Fruit fly (Drosophila melanogaster) whole organism, embryonic: ENCODE measurements around the gene CG14036.
A peak's percentile ranks its signal among the peaks of the same experiment; 100 is the strongest.

ENCODE experiments used
- CG1024 ChIP-seq: fragments of 200-800 bp; sonication (Bioruptor generic); IDR thresholded peaks from 2 replicates; pipeline ENCODE4 v1.3.6; 2022; ENCODE audit warnings: missing biosample characterization, missing genetic modification characterization
- CG10431 ChIP-seq: fragments of 200-800 bp; sonication (Bioruptor generic); optimal IDR thresholded peaks from 3 replicates; lab custom pipeline; 2018; ENCODE audit warnings: missing biosample characterization, mild to moderate bottlenecking, missing genetic modification characterization
- CG12104 ChIP-seq: fragments of 200-800 bp; sonication (Bioruptor generic); optimal IDR thresholded peaks from 3 replicates; lab custom pipeline; 2016; ENCODE audit warnings: missing biosample characterization, missing genetic modification characterization
- CG15011 ChIP-seq: fragments of 200-800 bp; sonication (Bioruptor generic); optimal IDR thresholded peaks from 3 replicates; lab custom pipeline; 2018; ENCODE audit warnings: missing biosample characterization, mild to moderate bottlenecking, missing genetic modification characterization
- CG1603 ChIP-seq: fragments of 200-800 bp; sonication (Bioruptor generic); optimal IDR thresholded peaks from 2 replicates; lab custom pipeline; 2019; ENCODE audit warnings: missing biosample characterization, mild to moderate bottlenecking, missing genetic modification characterization, moderate library complexity
- CG17359 ChIP-seq: fragments of 200-800 bp; sonication (Bioruptor generic); optimal IDR thresholded peaks from 3 replicates; lab custom pipeline; 2018; ENCODE audit warnings: missing biosample characterization, mild to moderate bottlenecking, missing genetic modification characterization, moderate library complexity
- CG17912 ChIP-seq: fragments of 200-800 bp; sonication (Bioruptor generic); optimal IDR thresholded peaks from 2 replicates; lab custom pipeline; 2018; ENCODE audit warnings: missing biosample characterization, mild to moderate bottlenecking, missing genetic modification characterization
- CG18599 ChIP-seq: fragments of 200-800 bp; sonication (Bioruptor generic); optimal IDR thresholded peaks from 3 replicates; lab custom pipeline; 2017; ENCODE audit warnings: missing biosample characterization, missing genetic modification characterization, mild to moderate bottlenecking, moderate library complexity, missing genetic modification reagents
- CG30431 ChIP-seq: fragments of 200-800 bp; sonication (Bioruptor generic); optimal IDR thresholded peaks from 2 replicates; lab custom pipeline; 2017; ENCODE audit warnings: missing biosample characterization, missing genetic modification characterization
- CG34422 ChIP-seq: fragments of 200-800 bp; sonication (Bioruptor generic); IDR thresholded peaks from 3 replicates; pipeline ENCODE4 v1.3.6; 2022; ENCODE audit warnings: missing biosample characterization, missing genetic modification characterization
- CG4282 ChIP-seq: fragments of 200-800 bp; sonication (Bioruptor generic); optimal IDR thresholded peaks from 2 replicates; lab custom pipeline; 2016; ENCODE audit warnings: missing biosample characterization, missing genetic modification characterization
- CG4360 ChIP-seq: fragments of 200-800 bp; sonication (Bioruptor generic); IDR thresholded peaks from 2 replicates; pipeline ENCODE4 v1.3.6; 2022; ENCODE audit warnings: missing biosample characterization, missing genetic modification characterization
- CG4404 ChIP-seq: fragments of 200-800 bp; sonication (Bioruptor generic); IDR thresholded peaks from 2 replicates; pipeline ENCODE4 v1.3.6; 2022; ENCODE audit warnings: missing biosample characterization, missing genetic modification characterization
- CG4424 ChIP-seq: fragments of 200-800 bp; sonication (Bioruptor generic); optimal IDR thresholded peaks from 3 replicates; lab custom pipeline; 2016; ENCODE audit warnings: missing biosample characterization, missing genetic modification characterization
- CG4730 ChIP-seq: fragments of 200-800 bp; sonication (Bioruptor generic); IDR thresholded peaks from 2 replicates; pipeline ENCODE4 v1.3.6; 2022; ENCODE audit warnings: missing biosample characterization, missing genetic modification characterization
- CG7839 ChIP-seq: fragments of 200-800 bp; sonication (Bioruptor generic); optimal IDR thresholded peaks from 3 replicates; lab custom pipeline; 2018; ENCODE audit warnings: missing biosample characterization, mild to moderate bottlenecking, missing genetic modification characterization, moderate library complexity
- CG8089 ChIP-seq: fragments of 200-800 bp; sonication (Bioruptor generic); optimal IDR thresholded peaks from 3 replicates; lab custom pipeline; 2016; ENCODE audit warnings: missing biosample characterization, missing genetic modification characterization
- CG9437 ChIP-seq: fragments of 200-800 bp; sonication (Bioruptor generic); optimal IDR thresholded peaks from 2 replicates; lab custom pipeline; 2018; ENCODE audit warnings: missing biosample characterization, mild to moderate bottlenecking, missing genetic modification characterization
- CoRest ChIP-seq: fragments of 200-800 bp; sonication (Bioruptor generic); optimal IDR thresholded peaks from 3 replicates; lab custom pipeline; 2018; ENCODE audit warnings: missing biosample characterization, mild to moderate bottlenecking, missing genetic modification characterization, moderate library complexity
- Eip74EF ChIP-seq, 2 experiments: fragments of 200-800 bp in 1 of 2; fragments of >200 bp in 1 of 2; sonication (Bioruptor generic) in 1 of 2; optimal IDR thresholded peaks; 2 replicates each; lab custom pipeline; 2017 to 2019; ENCODE audit warnings: missing biosample characterization in 2 of 2, missing genetic modification characterization in 2 of 2, mild to moderate bottlenecking in 1 of 2, moderate library complexity in 1 of 2
- Ets97D ChIP-seq: fragments of 200-800 bp; sonication (Bioruptor generic); optimal IDR thresholded peaks from 3 replicates; lab custom pipeline; 2016; ENCODE audit warnings: missing biosample characterization, missing genetic modification characterization
- Fer1 ChIP-seq: fragments of 200-800 bp; sonication (Bioruptor generic); optimal IDR thresholded peaks from 2 replicates; lab custom pipeline; 2017; ENCODE audit warnings: missing biosample characterization, mild to moderate bottlenecking, missing genetic modification characterization
- GATAe ChIP-seq: fragments of 200-800 bp; sonication (Bioruptor generic); conservative IDR thresholded peaks from 2 replicates; pipeline ENCODE4 v1.3.6; 2022; ENCODE audit warnings: missing biosample characterization, missing genetic modification characterization
- Gsc ChIP-seq: fragments of 200-800 bp; sonication (Bioruptor generic); IDR thresholded peaks from 2 replicates; pipeline ENCODE4 v1.3.6; 2022; ENCODE audit warnings: missing biosample characterization, missing genetic modification characterization
- H2.0 ChIP-seq: fragments of 200-800 bp; sonication (Bioruptor generic); IDR thresholded peaks from 2 replicates; pipeline ENCODE4 v1.3.6; 2022; ENCODE audit warnings: missing biosample characterization, missing genetic modification characterization
- Hsf ChIP-seq: fragments of 200-800 bp; sonication (Bioruptor generic); optimal IDR thresholded peaks from 3 replicates; lab custom pipeline; 2016; ENCODE audit warnings: missing biosample characterization, missing genetic modification characterization
- Nf-YB ChIP-seq: fragments of 200-800 bp; sonication (Bioruptor generic); optimal IDR thresholded peaks from 3 replicates; lab custom pipeline; 2019; ENCODE audit warnings: missing biosample characterization, mild to moderate bottlenecking, missing genetic modification characterization, moderate library complexity
- Six4 ChIP-seq: fragments of 200-800 bp; sonication (Bioruptor generic); optimal IDR thresholded peaks from 2 replicates; lab custom pipeline; 2016; ENCODE audit warnings: missing biosample characterization, missing genetic modification characterization
- Ssrp ChIP-seq: fragments of 200-800 bp; sonication (Bioruptor generic); optimal IDR thresholded peaks from 2 replicates; lab custom pipeline; 2018; ENCODE audit warnings: missing biosample characterization, mild to moderate bottlenecking, missing genetic modification characterization, moderate library complexity
- Xrp1 ChIP-seq: fragments of 200-800 bp; sonication (Bioruptor generic); IDR thresholded peaks from 2 replicates; pipeline ENCODE4 v1.3.6; 2022; ENCODE audit warnings: missing biosample characterization, missing genetic modification characterization
- amos ChIP-seq: fragments of 200-800 bp; sonication (Bioruptor generic); IDR thresholded peaks from 2 replicates; pipeline ENCODE4 v1.3.6; 2022; ENCODE audit warnings: missing biosample characterization, missing genetic modification characterization; ENCODE audit not compliant: partially characterized antibody
- croc ChIP-seq: fragments of 200-800 bp; sonication (Bioruptor generic); conservative IDR thresholded peaks from 3 replicates; pipeline ENCODE4 v1.3.6; 2022; ENCODE audit warnings: missing biosample characterization, missing genetic modification characterization
- dimm ChIP-seq: fragments of 200-800 bp; sonication (Bioruptor generic); IDR thresholded peaks from 2 replicates; pipeline ENCODE4 v1.3.6; 2022; ENCODE audit warnings: missing biosample characterization, missing genetic modification characterization
- eyg ChIP-seq: fragments of 200-800 bp; sonication (Bioruptor generic); optimal IDR thresholded peaks from 3 replicates; lab custom pipeline; 2016; ENCODE audit warnings: missing biosample characterization, missing genetic modification characterization
- ftz-f1 ChIP-seq: fragments of 200-800 bp; sonication (Bioruptor generic); optimal IDR thresholded peaks from 2 replicates; lab custom pipeline; 2016; ENCODE audit warnings: missing biosample characterization, missing genetic modification characterization
- gce ChIP-seq: fragments of 200-800 bp; sonication (Bioruptor generic); IDR thresholded peaks from 3 replicates; pipeline ENCODE4 v1.3.6; 2022; ENCODE audit warnings: missing biosample characterization, missing genetic modification characterization
- gsb ChIP-seq: fragments of 200-800 bp; sonication (Bioruptor generic); IDR thresholded peaks from 2 replicates; pipeline ENCODE4 v1.3.6; 2022; ENCODE audit warnings: missing biosample characterization, missing genetic modification characterization
- h ChIP-seq: fragments of >200 bp; optimal IDR thresholded peaks from 2 replicates; lab custom pipeline; 2017
- insv ChIP-seq, 2 experiments: fragments of 200-800 bp; sonication (Bioruptor generic); optimal IDR thresholded peaks; 3 replicates each; lab custom pipeline; 2016 to 2018; ENCODE audit warnings: missing biosample characterization in 2 of 2, missing genetic modification characterization in 2 of 2
- klu ChIP-seq: fragments of 200-800 bp; sonication (Bioruptor generic); IDR thresholded peaks from 2 replicates; pipeline ENCODE4 v1.3.6; 2022; ENCODE audit warnings: missing biosample characterization, missing genetic modification characterization
- maf-S ChIP-seq: fragments of 200-800 bp; sonication (Bioruptor generic); optimal IDR thresholded peaks from 2 replicates; lab custom pipeline; 2016; ENCODE audit warnings: missing biosample characterization, missing genetic modification characterization
- nmo ChIP-seq: fragments of 200-800 bp; sonication (Bioruptor generic); optimal IDR thresholded peaks from 2 replicates; lab custom pipeline; 2018; ENCODE audit warnings: missing biosample characterization, mild to moderate bottlenecking, missing genetic modification characterization, moderate library complexity
- p53 ChIP-seq: fragments of 200-800 bp; sonication (Bioruptor generic); optimal IDR thresholded peaks from 2 replicates; lab custom pipeline; 2016; ENCODE audit warnings: missing biosample characterization, missing genetic modification characterization
- pan ChIP-seq, 4 experiments: fragments of >200 bp in 3 of 4; fragments of 200-800 bp in 1 of 4; sonication (Bioruptor generic) in 1 of 4; optimal IDR thresholded peaks in 3 of 4; IDR thresholded peaks in 1 of 4; 2 replicates each; pipeline versions ENCODE4 v1.3.6 to Lab custom; 2017 to 2022; ENCODE audit warnings: missing biosample characterization in 2 of 4, missing genetic modification characterization in 2 of 4, mixed read lengths in 1 of 4
- pita ChIP-seq: fragments of 200-800 bp; sonication (Bioruptor generic); optimal IDR thresholded peaks from 2 replicates; lab custom pipeline; 2017; ENCODE audit warnings: missing biosample characterization, mild to moderate bottlenecking, missing genetic modification characterization
- sens ChIP-seq: fragments of 200-800 bp; sonication (Bioruptor generic); peaks from one replicate; lab custom pipeline; 2016; ENCODE audit warnings: missing biosample characterization, missing genetic modification characterization
- sob ChIP-seq: fragments of 200-800 bp; sonication (Bioruptor generic); IDR thresholded peaks from 2 replicates; pipeline ENCODE4 v1.3.6; 2022; ENCODE audit warnings: missing biosample characterization, missing genetic modification characterization
- toy ChIP-seq: fragments of 200-800 bp; sonication (Bioruptor generic); IDR thresholded peaks from 2 replicates; pipeline ENCODE4 v1.3.6; 2022; ENCODE audit warnings: missing biosample characterization, missing genetic modification characterization
- wdn ChIP-seq: fragments of 200-800 bp; sonication (Bioruptor generic); IDR thresholded peaks from 2 replicates; pipeline ENCODE4 v1.3.6; 2022; ENCODE audit warnings: missing biosample characterization, missing genetic modification characterization
- zfh2 ChIP-seq: fragments of 200-800 bp; sonication (Bioruptor generic); optimal IDR thresholded peaks from 2 replicates; lab custom pipeline; 2016; ENCODE audit warnings: missing biosample characterization, missing genetic modification characterization

The CG14036 gene

dm6 chr2L:5004677-5005463 is 49.9 kb downstream of the CG14036 start (continued):
- TF ChIP-seq wdn (peak; percentile 95), klu (GFP tag; lab: Robert Waterston, UW) (peak; percentile 92), eyg (peak; percentile 93), CoRest (peak; percentile 94), toy (GFP tag; lab: Robert Waterston, UW) (peak; percentile 82), Eip74EF (GFP tag; optimal IDR thresholded peaks at IDR 0.05; lab: Kevin White, UChicago) (peak in 1 of 2 experiments; percentile 88), Fer1 (GFP tag; lab: Kevin White, UChicago) (peak; percentile 98), H2.0 (GFP tag; lab: Robert Waterston, UW) (peak; percentile 93), sens (GFP tag; lab: Kevin White, UChicago) (peak; percentile 99), Xrp1 (GFP tag; lab: Robert Waterston, UW) (peak; percentile 97), CG7839 (tag; lab: Kevin White, UChicago) (peak; percentile 95), ftz-f1 (GFP tag; lab: Kevin White, UChicago) (peak; percentile 79), CG12104 (GFP tag; lab: Kevin White, UChicago) (peak; percentile 89), CG4360 (peak; percentile 63), CG10431 (GFP tag; lab: Kevin White, UChicago) (peak; percentile 65), CG1024 (GFP tag; lab: Robert Waterston, UW) (peak; percentile 87), maf-S (GFP tag; lab: Kevin White, UChicago) (peak; percentile 93), CG9437 (GFP tag; lab: Kevin White, UChicago) (peak; percentile 90), sob (GFP tag; lab: Robert Waterston, UW) (peak; percentile 98), dimm (peak; percentile 90), CG4282 (peak; percentile 88), CG15011 (peak; percentile 93), CG4730 (GFP tag; lab: Robert Waterston, UW) (peak; percentile 94), croc (GFP tag; lab: Robert Waterston, UW) (peak; percentile 89), CG1603 (tag; lab: Kevin White, UChicago) (peak; percentile 82), pan (optimal IDR thresholded peaks at IDR 0.05; lab: Kevin White, UChicago) (no peak), pan (GFP tag; optimal IDR thresholded peaks at IDR 0.05 in 1 of 2, IDR thresholded peaks at IDR 0.05 in 1 of 2) (peak in 1 of 2 experiments; percentile 97), Gsc (peak; percentile 88), Ssrp (peak; percentile 89), insv (GFP tag; optimal IDR thresholded peaks at IDR 0.05; lab: Kevin White, UChicago) (peak; percentile 9 to 58), CG8089 (GFP tag; lab: Kevin White, UChicago) (peak; percentile 87), p53 (GFP tag; lab: Kevin White, UChicago) (peak; percentile 89), CG4424 (GFP tag; lab: Kevin White, UChicago) (peak; percentile 94), CG4404 (GFP tag; lab: Robert Waterston, UW) (peak; percentile 93), CG18599 (GFP tag; lab: Kevin White, UChicago) (peak; percentile 99), Nf-YB (GFP tag; lab: Kevin White, UChicago) (peak; percentile 75), CG17912 (GFP tag; lab: Kevin White, UChicago) (peak; percentile 51), gce (GFP tag; lab: Robert Waterston, UW) (peak; percentile 95), nmo (GFP tag; lab: Kevin White, UChicago) (peak; percentile 92), Six4 (GFP tag; lab: Kevin White, UChicago) (peak; percentile 91), pita (no peak), gsb (peak; percentile 91), Hsf (GFP tag; lab: Kevin White, UChicago) (peak; percentile 95), Ets97D (GFP tag; lab: Kevin White, UChicago) (peak; percentile 82), GATAe (GFP tag; lab: Robert Waterston, UW) (peak; percentile 70), amos (GFP tag; lab: Robert Waterston, UW) (no peak), CG34422 (GFP tag; lab: Robert Waterston, UW) (peak; percentile 96), CG17359 (tag; lab: Kevin White, UChicago) (peak; percentile 97), h (lab: Kevin White, UChicago) (no peak), CG30431 (GFP tag; lab: Kevin White, UChicago) (peak; percentile 87), zfh2 (GFP tag; lab: Kevin White, UChicago) (peak; percentile 95)
